Fruit fly (Drosophila melanogaster): Measurements from ENCODE around the gene Send1.

The Send1 gene

dm6 chr2L:2254950-2255349 lies at the start of gene Send1:
TSS of gene Send1 (minus strand) at chr2L:2255050.
- TF ChIP-seq CG8478 (optimal IDR thresholded peaks at IDR 0.05) (no peak), CTCF (optimal IDR thresholded peaks at IDR 0.05) (no peak)

dm6 chr2L:2299803-2300202 lies 45.0 kb upstream of the Send1 start, which contains the start of gene CG31949:
TSS of gene CG31949 (plus strand) at chr2L:2300103.
- no peak for TF ChIP-seq CTCF (optimal IDR thresholded peaks at IDR 0.05)

- TF ChIP-seq CTCF (optimal IDR thresholded peaks at IDR 0.05), result no peak
These were observed 35.8 kb upstream of the Send1 start, which contains the start of gene robl22E for dm6 chr2L:2290638-2291037. TSS of gene robl22E (minus strand) at chr2L:2290738.

- TF ChIP-seq CTCF (optimal IDR thresholded peaks at IDR 0.05) (no peak), CG8478 (optimal IDR thresholded peaks at IDR 0.05) (no peak)
These were observed 34.5 kb upstream of the Send1 start, which contains the start of gene CG17237 for dm6 chr2L:2289316-2289715. TSS of gene CG17237 (minus strand) at chr2L:2289416.

- TF ChIP-seq CTCF (optimal IDR thresholded peaks at IDR 0.05), result no peak
- TF ChIP-seq CG8478 (optimal IDR thresholded peaks at IDR 0.05), result no peak
These were observed 33.0 kb upstream of the Send1 start, which contains the start of gene CG42658 for dm6 chr2L:2287807-2288206. TSS of gene CG42658 (minus strand) at chr2L:2287907.

- TF ChIP-seq CTCF (optimal IDR thresholded peaks at IDR 0.05), result no peak
- no peak for TF ChIP-seq CG8478 (optimal IDR thresholded peaks at IDR 0.05)
These were observed 31.9 kb upstream of the Send1 start, which contains the start of gene CG31681 for dm6 chr2L:2286773-2287172. TSS of gene CG31681 (minus strand) at chr2L:2286873.

- TF ChIP-seq CTCF (optimal IDR thresholded peaks at IDR 0.05) (no peak), CG8478 (optimal IDR thresholded peaks at IDR 0.05) (no peak)
These were observed 30.0 kb upstream of the Send1 start, which contains the start of gene CG4271 for dm6 chr2L:2284863-2285262. TSS of gene CG4271 (plus strand) at chr2L:2285163.

dm6 chr2L:2269040-2269439 lies 14.2 kb upstream of the Send1 start, which contains the start of gene CG17242:
TSS of gene CG17242 (minus strand) at chr2L:2269140.
- TF ChIP-seq CTCF (optimal IDR thresholded peaks at IDR 0.05), result no peak
- no peak for TF ChIP-seq CG8478 (optimal IDR thresholded peaks at IDR 0.05)

- TF ChIP-seq CTCF (optimal IDR thresholded peaks at IDR 0.05) (no peak), CG8478 (optimal IDR thresholded peaks at IDR 0.05) (no peak)
These were observed 10.4 kb upstream of the Send1 start, which contains the start of gene CG34049 for dm6 chr2L:2265221-2265620. TSS of gene CG34049 (minus strand) at chr2L:2265321.

dm6 chr2L:2263142-2263541 lies 8.3 kb upstream of the Send1 start, which contains the start of gene CG4270:
TSS of gene CG4270 (plus strand) at chr2L:2263442.
- TF ChIP-seq CTCF (optimal IDR thresholded peaks at IDR 0.05) (no peak), CG8478 (optimal IDR thresholded peaks at IDR 0.05) (no peak)

dm6 chr2L:2252745-2253144 lies 2.1 kb downstream of the Send1 start, which contains the start of gene CG17234:
TSS of gene CG17234 (plus strand) at chr2L:2253045.
- TF ChIP-seq CG8478 (optimal IDR thresholded peaks at IDR 0.05), result no peak
- TF ChIP-seq CTCF (optimal IDR thresholded peaks at IDR 0.05), result no peak

dm6 chr2L:2252241-2252640 lies 2.6 kb downstream of the Send1 start, which contains the start of gene CG17239:
TSS of gene CG17239 (minus strand) at chr2L:2252341.
- TF ChIP-seq CG8478 (optimal IDR thresholded peaks at IDR 0.05), result no peak
- TF ChIP-seq CTCF (optimal IDR thresholded peaks at IDR 0.05), result no peak

dm6 chr2L:2251175-2251574 lies 3.7 kb downstream of the Send1 start, which contains the start of gene Ser12:
TSS of gene Ser12 (minus strand) at chr2L:2251275.
- TF ChIP-seq CG8478 (optimal IDR thresholded peaks at IDR 0.05) (no peak), CTCF (optimal IDR thresholded peaks at IDR 0.05) (no peak)

- TF ChIP-seq CG8478 (optimal IDR thresholded peaks at IDR 0.05), result no peak
- TF ChIP-seq CTCF (optimal IDR thresholded peaks at IDR 0.05), result no peak
These were observed 5.3 kb downstream of the Send1 start for dm6 chr2L:2249578-2249977.

dm6 chr2L:2242783-2243182 lies 12.1 kb downstream of the Send1 start:
- no peak for TF ChIP-seq CTCF (optimal IDR thresholded peaks at IDR 0.05)
- TF ChIP-seq CG8478 (optimal IDR thresholded peaks at IDR 0.05), result no peak

dm6 chr2L:2242139-2242538 lies 12.7 kb downstream of the Send1 start, which contains the start of gene CG4267:
TSS of gene CG4267 (plus strand) at chr2L:2242378.
- TF ChIP-seq CG8478 (optimal IDR thresholded peaks at IDR 0.05) (no peak), CTCF (optimal IDR thresholded peaks at IDR 0.05) (no peak)

dm6 chr2L:2240493-2240892 lies 14.4 kb downstream of the Send1 start, which contains the start of gene Tengl1:
TSS of gene Tengl1 (minus strand) at chr2L:2240593.
- TF ChIP-seq CTCF (optimal IDR thresholded peaks at IDR 0.05) (no peak), CG8478 (optimal IDR thresholded peaks at IDR 0.05) (no peak)

Measured in S2 (cell line).